Worm (Caenorhabditis elegans) whole organism, young adult: ENCODE measurements around the gene fbxb-6.

Source experiments
- B0336.3 ChIP-seq: fragments of 200-800 bp; sonication (Bioruptor generic); IDR thresholded peaks from 2 replicates; pipeline ENCODE4 v1.3.6; 2022; ENCODE audit warnings: missing genetic modification characterization, missing compliant biosample characterization
- C17E4.6 ChIP-seq: fragments of 200-800 bp; sonication (Bioruptor generic); IDR thresholded peaks from 2 replicates; pipeline ENCODE4 v1.3.6; 2022; ENCODE audit warnings: missing genetic modification reagents, missing genetic modification characterization, missing compliant biosample characterization
- F39B2.1 ChIP-seq: fragments of 200-800 bp; sonication (Bioruptor generic); IDR thresholded peaks from 2 replicates; pipeline ENCODE4 v1.3.6; 2022; ENCODE audit warnings: missing genetic modification reagents, missing genetic modification characterization, missing compliant biosample characterization
- F49E8.2 ChIP-seq: sonication (generic microtip); optimal IDR thresholded peaks from 3 replicates; lab custom pipeline; 2017; ENCODE audit warnings: missing genetic modification characterization, mild to moderate bottlenecking, missing compliant biosample characterization, antibody characterized with exemption, moderate library complexity; ENCODE audit not compliant: insufficient read depth
- F52B5.7 ChIP-seq: sonication (generic microtip); optimal IDR thresholded peaks from 2 replicates; lab custom pipeline; 2016; ENCODE audit warnings: mild to moderate bottlenecking, missing genetic modification characterization, missing compliant biosample characterization
- F55B11.4 ChIP-seq: sonication (generic microtip); optimal IDR thresholded peaks from 2 replicates; lab custom pipeline; 2016; ENCODE audit warnings: missing compliant biosample characterization, missing genetic modification characterization, borderline replicate concordance; ENCODE audit not compliant: insufficient read depth
- K12H6.12 ChIP-seq: fragments of 200-800 bp; sonication (Bioruptor generic); optimal IDR thresholded peaks from 2 replicates; lab custom pipeline; 2018; ENCODE audit warnings: mild to moderate bottlenecking, missing genetic modification characterization, missing compliant biosample characterization
- Y53G8AR.9 ChIP-seq: fragments of 200-800 bp; sonication (Bioruptor generic); conservative IDR thresholded peaks from 2 replicates; pipeline ENCODE4 v1.3.6; 2022; ENCODE audit warnings: missing genetic modification reagents, missing genetic modification characterization, missing compliant biosample characterization
- Y79H2A.3 ChIP-seq: fragments of 200-800 bp; sonication (Bioruptor generic); conservative IDR thresholded peaks from 2 replicates; pipeline ENCODE4 v1.3.6; 2022; ENCODE audit warnings: missing genetic modification reagents, missing genetic modification characterization, missing compliant biosample characterization
- atf-7 ChIP-seq: sonication (generic microtip); optimal IDR thresholded peaks from 2 replicates; lab custom pipeline; 2017; ENCODE audit warnings: mild to moderate bottlenecking, missing genetic modification characterization, missing compliant biosample characterization
- athp-1 ChIP-seq: sonication (generic microtip); optimal IDR thresholded peaks from 2 replicates; lab custom pipeline; 2017; ENCODE audit warnings: mild to moderate bottlenecking, missing genetic modification characterization, missing compliant biosample characterization
- cebp-2 ChIP-seq: fragments of 200-800 bp; sonication (Bioruptor generic); IDR thresholded peaks from 2 replicates; pipeline ENCODE4 v1.3.6; 2022; ENCODE audit warnings: missing genetic modification characterization, missing compliant biosample characterization
- dpff-1 ChIP-seq: sonication (generic microtip); optimal IDR thresholded peaks from 2 replicates; lab custom pipeline; 2017; ENCODE audit warnings: mild to moderate bottlenecking, missing genetic modification characterization, missing compliant biosample characterization
- hmg-20 ChIP-seq: fragments of 200-800 bp; sonication (Bioruptor generic); IDR thresholded peaks from 2 replicates; pipeline ENCODE4 v1.3.6; 2022; ENCODE audit warnings: missing genetic modification reagents, missing genetic modification characterization, missing compliant biosample characterization
- lag-1 ChIP-seq: fragments of 200-800 bp; sonication (Bioruptor generic); IDR thresholded peaks from 2 replicates; pipeline ENCODE4 v1.3.6; 2022; ENCODE audit warnings: missing genetic modification reagents, missing genetic modification characterization, missing compliant biosample characterization
- lir-1 ChIP-seq: fragments of 200-800 bp; sonication (Bioruptor generic); conservative IDR thresholded peaks from 2 replicates; pipeline ENCODE4 v1.3.6; 2022; ENCODE audit warnings: missing genetic modification reagents, missing genetic modification characterization, missing compliant biosample characterization
- madf-10 ChIP-seq: sonication (generic microtip); optimal IDR thresholded peaks from 2 replicates; lab custom pipeline; 2016; ENCODE audit warnings: mild to moderate bottlenecking, missing genetic modification characterization, missing compliant biosample characterization
- mcd-1 ChIP-seq: fragments of 200-800 bp; sonication (Bioruptor generic); IDR thresholded peaks from 2 replicates; pipeline ENCODE4 v1.3.6; 2022; ENCODE audit warnings: missing genetic modification reagents, missing genetic modification characterization, missing compliant biosample characterization
- mel-28 ChIP-seq: sonication (generic microtip); optimal IDR thresholded peaks from 2 replicates; lab custom pipeline; 2016; ENCODE audit warnings: borderline replicate concordance, mild to moderate bottlenecking, missing genetic modification characterization, missing compliant biosample characterization
- nfya-2 ChIP-seq: fragments of 200-800 bp; sonication (Bioruptor generic); IDR thresholded peaks from 2 replicates; pipeline ENCODE4 v1.3.6; 2022; ENCODE audit warnings: missing genetic modification reagents, missing genetic modification characterization, missing compliant biosample characterization
- nhr-80 ChIP-seq: sonication (generic microtip); optimal IDR thresholded peaks from 2 replicates; lab custom pipeline; 2016; ENCODE audit warnings: missing genetic modification characterization, missing compliant biosample characterization
- rpc-1 ChIP-seq, 2 experiments: fragments of 150-350 bp in 1 of 2; sonication (generic microtip) in 1 of 2; optimal IDR thresholded peaks; 2 replicates each; lab custom pipeline; 2014 to 2018; ENCODE audit warnings: missing biosample characterization in 1 of 2, missing genetic modification characterization in 1 of 2, missing genetic modification reagents in 1 of 2, missing genotype in 1 of 2
- sdz-38 ChIP-seq: sonication (generic microtip); optimal IDR thresholded peaks from 2 replicates; lab custom pipeline; 2016; ENCODE audit warnings: missing genotype, missing genetic modification characterization, missing compliant biosample characterization
- snpc-3.4 ChIP-seq: sonication (generic microtip); optimal IDR thresholded peaks from 2 replicates; lab custom pipeline; 2017; ENCODE audit warnings: missing genetic modification characterization, mild to moderate bottlenecking, missing compliant biosample characterization, antibody characterized with exemption, moderate library complexity, missing genotype, missing genetic modification reagents
- tbp1 ChIP-seq: fragments of 200-800 bp; sonication (Bioruptor generic); optimal IDR thresholded peaks from 2 replicates; lab custom pipeline; 2018; ENCODE audit warnings: mild to moderate bottlenecking, missing genetic modification characterization, missing compliant biosample characterization
- tlf-1 ChIP-seq: fragments of 200-800 bp; sonication (Bioruptor generic); optimal IDR thresholded peaks from 2 replicates; lab custom pipeline; 2018; ENCODE audit warnings: mild to moderate bottlenecking, missing genetic modification characterization, missing compliant biosample characterization
- unc-130 ChIP-seq: sonication (generic microtip); optimal IDR thresholded peaks from 2 replicates; lab custom pipeline; 2016; ENCODE audit warnings: missing genetic modification reagents, missing genetic modification characterization, missing compliant biosample characterization
- zim-3 ChIP-seq: sonication (generic microtip); optimal IDR thresholded peaks from 2 replicates; lab custom pipeline; 2017; ENCODE audit warnings: mild to moderate bottlenecking, missing genetic modification characterization, moderate library complexity, missing compliant biosample characterization
- ztf-18 ChIP-seq: sonication (generic microtip); optimal IDR thresholded peaks from 2 replicates; lab custom pipeline; 2016; ENCODE audit warnings: missing genotype, mild to moderate bottlenecking, missing genetic modification characterization, missing compliant biosample characterization
- ztf-22 ChIP-seq: fragments of 200-800 bp; sonication (Bioruptor generic); optimal IDR thresholded peaks from 2 replicates; lab custom pipeline; 2018; ENCODE audit warnings: mild to moderate bottlenecking, missing genetic modification characterization, moderate library complexity, missing compliant biosample characterization
- ztf-25 ChIP-seq: fragments of 200-800 bp; sonication (Bioruptor generic); IDR thresholded peaks from 2 replicates; pipeline ENCODE4 v1.3.6; 2022; ENCODE audit warnings: missing genetic modification reagents, missing genetic modification characterization, missing compliant biosample characterization
- ztf-26 ChIP-seq: sonication (generic microtip); optimal IDR thresholded peaks from 2 replicates; lab custom pipeline; 2017; ENCODE audit warnings: missing genetic modification characterization, missing compliant biosample characterization

Gene fbxb-6

ce11 chrII:2091972-2092371 lies 27.4 kb downstream of the fbxb-6 start, which contains the start of gene T16A1.10:
TSS of gene T16A1.10 (minus strand) at chrII:2092094.
- TF ChIP-seq lir-1 (GFP tag; lab: Robert Waterston, UW) (no peak), F39B2.1 (GFP tag; lab: Robert Waterston, UW) (no peak), sdz-38 (no peak), ztf-26 (tag; lab: Kevin White, UChicago) (no peak), snpc-3.4 (no peak), unc-130 (GFP tag; lab: Kevin White, UChicago) (no peak), B0336.3 (GFP tag; lab: Robert Waterston, UW) (no peak), nhr-80 (tag; lab: Kevin White, UChicago) (no peak), tlf-1 (GFP tag; lab: Kevin White, UChicago) (no peak), hmg-20 (GFP tag; lab: Robert Waterston, UW) (no peak), F55B11.4 (tag; lab: Kevin White, UChicago) (no peak), nfya-2 (GFP tag; lab: Robert Waterston, UW) (no peak), F49E8.2 (no peak), mcd-1 (no peak), dpff-1 (tag; lab: Kevin White, UChicago) (no peak)

- no peak for TF ChIP-seq hmg-20 (GFP tag; lab: Robert Waterston, UW)
- no peak for TF ChIP-seq unc-130 (GFP tag; lab: Kevin White, UChicago)
- no peak for TF ChIP-seq Y53G8AR.9 (GFP tag; lab: Robert Waterston, UW)
- no peak for TF ChIP-seq athp-1 (tag; lab: Kevin White, UChicago)
- TF ChIP-seq Y79H2A.3 (GFP tag; lab: Robert Waterston, UW) = no peak
- TF ChIP-seq lag-1 = no peak
- no peak for TF ChIP-seq K12H6.12 (tag; lab: Kevin White, UChicago)
- no peak for TF ChIP-seq mel-28 (tag; lab: Kevin White, UChicago)
- no peak for TF ChIP-seq rpc-1 (optimal IDR thresholded peaks at IDR 0.05; lab: Kevin White, UChicago)
- no peak for TF ChIP-seq rpc-1 (tag; optimal IDR thresholded peaks at IDR 0.05; lab: Kevin White, UChicago)
- TF ChIP-seq atf-7 (tag; lab: Kevin White, UChicago) = no peak
- TF ChIP-seq C17E4.6 (GFP tag; lab: Robert Waterston, UW) = no peak
- TF ChIP-seq zim-3 (tag; lab: Kevin White, UChicago) = no peak
These were observed 28.9 kb downstream of the fbxb-6 start, which contains the start of gene fbxb-37 for ce11 chrII:2093456-2093926. TSS of gene fbxb-37 (minus strand) at chrII:2093876.

DNA sequence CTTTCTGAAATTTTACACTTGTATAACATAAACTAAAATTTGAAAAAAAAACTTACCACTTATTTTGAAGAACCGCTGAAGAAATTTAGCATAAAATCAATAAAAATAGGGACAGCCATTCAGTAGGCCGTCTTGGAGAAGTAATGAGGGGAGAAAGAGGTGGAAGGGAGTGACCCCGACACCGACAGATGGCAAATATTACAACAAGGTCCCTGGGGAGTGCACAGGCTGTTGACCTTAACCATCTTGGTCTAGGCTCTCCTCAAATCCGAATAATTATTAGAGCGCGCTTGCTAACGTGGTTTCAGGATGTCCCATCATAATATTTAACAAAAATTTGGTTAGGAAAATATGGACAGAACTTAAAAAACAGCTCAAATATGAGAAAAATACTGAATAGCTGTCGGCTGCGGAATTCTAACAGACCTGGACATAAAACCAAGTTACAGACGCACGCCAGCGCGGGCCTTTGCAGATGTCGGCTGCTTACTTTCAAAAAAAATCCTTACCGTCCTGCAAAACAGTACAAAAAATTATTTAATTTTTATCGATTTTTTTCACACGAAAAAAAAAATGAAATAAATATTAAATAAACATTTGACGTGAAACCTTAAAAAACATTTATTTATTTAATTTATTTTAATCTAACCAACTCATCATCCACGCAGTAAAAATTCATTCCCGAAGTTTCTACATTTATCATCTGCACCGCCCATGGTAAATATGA lies 30.5 kb downstream of the fbxb-6 start, which contains the start of gene T16A1.2:
TSS of gene T16A1.2 (plus strand) at position 677 of the 727 bp plus-strand sequence.
- TF ChIP-seq tbp1 (GFP tag; lab: Kevin White, UChicago) = no peak
- no peak for TF ChIP-seq sdz-38
- TF ChIP-seq ztf-25 (GFP tag; lab: Robert Waterston, UW) = no peak
- no peak for TF ChIP-seq ztf-18 (tag; lab: Kevin White, UChicago)
- TF ChIP-seq B0336.3 (GFP tag; lab: Robert Waterston, UW) = no peak
- TF ChIP-seq, all 124 proteins: peak for 0

- TF ChIP-seq madf-10 (no peak), tbp1 (GFP tag; lab: Kevin White, UChicago) (no peak), F52B5.7 (tag; lab: Kevin White, UChicago) (no peak), snpc-3.4 (no peak), ztf-22 (no peak), cebp-2 (no peak), nhr-80 (tag; lab: Kevin White, UChicago) (peak; percentile 27)
- TF ChIP-seq, all 124 proteins: peak for 1
These were observed 34.8 kb downstream of the fbxb-6 start, which contains the start of gene math-42 for ce11 chrII:2099139-2099976. TSS of gene math-42 (plus strand) at chrII:2099926.
